Fruit fly (Drosophila melanogaster): ENCODE measurements around the gene Uch.
A peak's percentile ranks its signal among the peaks of the same experiment; 100 is the strongest.

Gene Uch

DNA sequence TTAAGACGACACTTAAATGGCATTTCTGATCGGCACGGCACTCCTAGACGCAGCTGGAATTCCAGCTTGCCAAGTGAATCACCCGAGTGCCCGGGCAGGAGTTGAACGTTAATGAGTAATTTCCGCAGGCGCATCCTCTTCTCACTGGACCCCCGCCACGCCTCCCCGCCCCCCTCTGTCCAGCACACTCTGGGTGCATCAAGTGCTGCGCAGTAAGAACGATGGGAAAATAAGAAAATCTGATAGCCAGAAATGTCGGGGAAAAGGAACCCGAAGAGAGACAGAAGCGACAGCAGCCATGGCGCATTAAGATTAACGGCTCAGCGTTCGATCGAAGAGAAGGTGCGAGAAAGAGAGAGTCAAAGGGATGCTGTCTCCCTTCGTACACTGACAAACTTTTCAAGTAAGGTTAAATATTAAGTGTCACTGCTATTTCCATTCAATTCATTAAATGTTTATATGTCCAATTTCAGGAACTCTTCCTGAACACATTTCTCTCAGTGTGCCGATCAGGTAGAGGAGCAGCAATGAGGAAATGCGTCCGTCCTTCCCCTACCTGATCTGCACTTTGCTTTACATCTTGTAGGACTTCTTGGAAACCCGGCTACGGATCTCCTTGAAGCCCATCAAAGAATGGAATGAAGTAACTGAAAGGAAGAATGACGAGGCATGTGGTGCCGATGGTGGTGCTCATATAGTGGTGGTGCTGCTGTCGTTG is 49.3 kb downstream of the Uch start (continued):
- TF ChIP-seq seq (GFP tag; IDR thresholded peaks at IDR 0.05) = no peak
- TF ChIP-seq Gug (GFP tag; IDR thresholded peaks at IDR 0.05) = peak; percentile 17; the same call in 2 of the 4 replicates
- peak in 1 of 3 experiments; percentile 90 for TF ChIP-seq lola (GFP tag; optimal IDR thresholded peaks at IDR 0.05)
- peak; percentile 73 for TF ChIP-seq lilli (GFP tag; optimal IDR thresholded peaks at IDR 0.05)
- peak; percentile 94 for TF ChIP-seq kni (GFP tag; optimal IDR thresholded peaks at IDR 0.05)
- TF ChIP-seq chm (GFP tag; IDR thresholded peaks at IDR 0.05) = peak; percentile 79; the same call in 1 of the 2 replicates
- TF ChIP-seq nmo (GFP tag; optimal IDR thresholded peaks at IDR 0.05) = peak; percentile 83
- TF ChIP-seq Fer3 (tag; optimal IDR thresholded peaks at IDR 0.05) = no peak
- peak; percentile 57 for TF ChIP-seq nerfin-1 (tag; optimal IDR thresholded peaks at IDR 0.05)
- TF ChIP-seq Hey (tag; optimal IDR thresholded peaks at IDR 0.05) = no peak
- peak; percentile 43 for TF ChIP-seq CG1233 (GFP tag; optimal IDR thresholded peaks at IDR 0.05)
- peak; percentile 42 for TF ChIP-seq grn (GFP tag; optimal IDR thresholded peaks at IDR 0.05)
- no peak for TF ChIP-seq pho (GFP tag; optimal IDR thresholded peaks at IDR 0.05)
- TF ChIP-seq CG9876 (GFP tag; optimal IDR thresholded peaks at IDR 0.05) = peak; percentile 25
- peak; percentile 76 for TF ChIP-seq Ets65A (GFP tag)
- peak; percentile 49; the same call in 1 of the 2 replicates for TF ChIP-seq CG32772 (GFP tag; IDR thresholded peaks at IDR 0.05)
- peak; percentile 54 for TF ChIP-seq her (GFP tag; optimal IDR thresholded peaks at IDR 0.05)
- TF ChIP-seq CG2202 (tag; optimal IDR thresholded peaks at IDR 0.05) = peak; percentile 55
- peak; percentile 5 for TF ChIP-seq CG4617 (GFP tag; optimal IDR thresholded peaks at IDR 0.05; ENCODE audit: borderline replicate concordance)
- TF ChIP-seq CG31388 (GFP tag; optimal IDR thresholded peaks at IDR 0.05) = no peak
- TF ChIP-seq CG3163 (GFP tag; optimal IDR thresholded peaks at IDR 0.05) = peak; percentile 32
- TF ChIP-seq caup (GFP tag; optimal IDR thresholded peaks at IDR 0.05; ENCODE audit: severe bottlenecking) = no peak
- TF ChIP-seq CG17385 (GFP tag; optimal IDR thresholded peaks at IDR 0.05) = peak; percentile 3
- TF ChIP-seq CG10462 (GFP tag; optimal IDR thresholded peaks at IDR 0.05) = peak; percentile 63
- peak; percentile 47 for TF ChIP-seq odd (GFP tag; optimal IDR thresholded peaks at IDR 0.05)
- peak; percentile 83 for TF ChIP-seq row (GFP tag; IDR thresholded peaks at IDR 0.05)
- TF ChIP-seq YL-1 (GFP tag; optimal IDR thresholded peaks at IDR 0.05) = peak; percentile 15
- peak; percentile 70 for TF ChIP-seq btn (GFP tag; optimal IDR thresholded peaks at IDR 0.05)
- TF ChIP-seq CG4328 (GFP tag; optimal IDR thresholded peaks at IDR 0.05) = peak; percentile 16
- TF ChIP-seq Pdp1 (GFP tag; optimal IDR thresholded peaks at IDR 0.05) = peak; percentile 54 to 68
- TF ChIP-seq grau (tag; optimal IDR thresholded peaks at IDR 0.05) = peak; percentile 67
- TF ChIP-seq CG9797 (GFP tag; optimal IDR thresholded peaks at IDR 0.05) = peak; percentile 9
- peak; percentile 35 for TF ChIP-seq en (GFP tag; optimal IDR thresholded peaks at IDR 0.05)
- TF ChIP-seq CG10366 (GFP tag; IDR thresholded peaks at IDR 0.05) = peak; percentile 42
- TF ChIP-seq ham (GFP tag; IDR thresholded peaks at IDR 0.05) = no peak
- TF ChIP-seq peb (GFP tag; IDR thresholded peaks at IDR 0.05) = peak; percentile 63; the same call in 1 of the 2 replicates
- TF ChIP-seq CG15073 (GFP tag; optimal IDR thresholded peaks at IDR 0.05) = no peak
- peak; percentile 78 for TF ChIP-seq CG17328 (GFP tag; IDR thresholded peaks at IDR 0.05)
- peak; percentile 44; the same call in 1 of the 2 replicates for TF ChIP-seq H2.0 (GFP tag; IDR thresholded peaks at IDR 0.05)
- TF ChIP-seq nom (GFP tag; optimal IDR thresholded peaks at IDR 0.05) = peak; percentile 95
- TF ChIP-seq CG18619 (GFP tag; optimal IDR thresholded peaks at IDR 0.05) = peak; percentile 29
- TF ChIP-seq BtbVII (GFP tag; optimal IDR thresholded peaks at IDR 0.05) = no peak
- TF ChIP-seq Ets97D (GFP tag; optimal IDR thresholded peaks at IDR 0.05) = peak; percentile 5
- no peak for TF ChIP-seq CG16813 (GFP tag; IDR thresholded peaks at IDR 0.05; ENCODE audit: partially characterized antibody)
- peak; percentile 68 for TF ChIP-seq CG8388 (GFP tag; optimal IDR thresholded peaks at IDR 0.05)
- peak; percentile 80 for TF ChIP-seq CG10267 (tag; optimal IDR thresholded peaks at IDR 0.05)
- peak; percentile 68 for TF ChIP-seq chn (GFP tag; optimal IDR thresholded peaks at IDR 0.05)
- TF ChIP-seq CHES-1-like (GFP tag; optimal IDR thresholded peaks at IDR 0.05) = peak; percentile 21
- peak; percentile 41 for TF ChIP-seq slp2 (GFP tag; optimal IDR thresholded peaks at IDR 0.05)
